Fruit fly (Drosophila melanogaster): ENCODE measurements around the gene Ssu72.

DNA sequence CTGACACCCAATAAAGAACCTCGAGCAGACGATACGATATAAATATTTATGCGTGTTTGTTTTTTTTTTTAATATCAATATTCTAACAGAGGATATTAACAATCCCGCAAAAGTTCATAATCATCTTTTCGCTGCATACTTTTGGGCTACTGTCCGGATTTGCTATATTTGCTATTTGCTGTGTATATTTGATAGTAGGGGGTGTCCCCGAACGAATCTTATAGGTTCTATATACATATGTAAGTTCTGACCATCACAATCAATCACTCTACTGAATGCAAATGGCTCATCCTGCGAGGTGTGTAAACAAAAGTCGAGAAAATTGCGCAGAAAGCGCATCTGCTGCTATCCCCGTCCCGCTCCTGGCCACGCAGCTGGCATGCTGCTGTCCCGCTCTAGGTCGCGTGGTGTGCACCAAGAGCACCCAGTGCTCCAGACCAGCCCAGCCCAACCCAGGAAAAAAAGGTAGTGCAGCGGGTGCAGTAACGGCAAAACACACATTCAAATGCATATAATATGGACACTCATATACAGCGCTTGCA is 23.6 kb upstream of the Ssu72 start:
- TF ChIP-seq rn (GFP tag; IDR thresholded peaks at IDR 0.05) = no peak
- no peak for TF ChIP-seq Pif1B (GFP tag; optimal IDR thresholded peaks at IDR 0.05)
- no peak for TF ChIP-seq CG8301 (tag; optimal IDR thresholded peaks at IDR 0.05)
- TF ChIP-seq CG12605 (GFP tag; IDR thresholded peaks at IDR 0.05) = no peak
- no peak for TF ChIP-seq CG32121 (GFP tag; IDR thresholded peaks at IDR 0.05)
- TF ChIP-seq Pif1A (GFP tag; optimal IDR thresholded peaks at IDR 0.05) = no peak
- no peak for TF ChIP-seq CG13204 (GFP tag; optimal IDR thresholded peaks at IDR 0.05)
- no peak for TF ChIP-seq CG17806 (tag; optimal IDR thresholded peaks at IDR 0.05)
- TF ChIP-seq Snoo (tag; optimal IDR thresholded peaks at IDR 0.05) = no peak
- no peak for TF ChIP-seq CG15710 (tag; optimal IDR thresholded peaks at IDR 0.05)
- no peak for TF ChIP-seq gl (tag; optimal IDR thresholded peaks at IDR 0.05)
